Worm (Caenorhabditis elegans): ENCODE results near the gene T14A8.2.
A peak's percentile ranks its signal among the peaks of the same experiment; 100 is the strongest.

T14A8.2 gene

DNA sequence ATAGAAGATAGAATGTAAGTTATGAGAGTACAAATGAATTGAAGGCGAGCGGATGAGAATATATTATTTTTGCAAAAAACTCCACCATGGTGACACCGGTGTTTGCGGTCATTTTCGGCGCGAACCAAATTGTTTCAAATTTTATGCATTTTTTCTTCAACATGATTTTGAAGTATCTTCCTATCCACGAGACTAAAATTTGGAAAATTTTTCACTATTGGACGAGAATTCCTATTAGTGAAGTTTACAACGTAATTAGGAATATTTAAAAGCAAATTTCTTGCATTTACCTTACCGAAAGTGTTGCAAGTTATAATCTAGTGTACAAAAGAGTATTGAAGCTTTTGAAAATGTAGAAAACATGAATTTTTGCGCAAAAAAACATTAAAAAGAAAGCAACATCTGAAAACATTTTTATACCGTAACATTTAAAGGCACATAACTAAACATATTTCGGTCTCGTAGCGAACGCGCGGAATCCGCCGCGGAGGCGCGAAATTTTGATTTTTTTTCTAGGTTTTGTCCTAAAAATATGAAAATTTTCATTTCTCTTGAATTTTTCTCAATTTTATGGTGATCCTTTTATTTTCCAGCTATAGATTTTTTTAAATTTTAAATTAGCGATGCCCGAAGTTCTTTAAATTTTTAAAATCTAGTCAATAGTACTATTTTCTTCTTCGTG lies 25.9 kb downstream of the T14A8.2 start, which contains the start of gene sgo-1:
Gene sgo-1, minus strand, starts transcription at position 51 of the 682 bp plus-strand sequence.
- TF ChIP-seq nhr-28 (tag; optimal IDR thresholded peaks at IDR 0.05): no peak
- TF ChIP-seq elt-3 (tag; optimal IDR thresholded peaks at IDR 0.05): no peak
- TF ChIP-seq ceh-83 (GFP tag; optimal IDR thresholded peaks at IDR 0.05): no peak
- no peak for TF ChIP-seq mls-2 (tag; optimal IDR thresholded peaks at IDR 0.05)
- no peak for TF ChIP-seq ceh-43 (GFP tag; optimal IDR thresholded peaks at IDR 0.05)
- TF ChIP-seq mab-5 (tag; optimal IDR thresholded peaks at IDR 0.05): no peak
- no peak for TF ChIP-seq pha-4 (tag; optimal IDR thresholded peaks at IDR 0.05)
- no peak for TF ChIP-seq sem-2 (GFP tag; optimal IDR thresholded peaks at IDR 0.05)
- no peak for TF ChIP-seq unc-39 (tag; optimal IDR thresholded peaks at IDR 0.05)
- TF ChIP-seq tbx-8 (GFP tag; optimal IDR thresholded peaks at IDR 0.05): no peak
- no peak for TF ChIP-seq zip-8 (tag; optimal IDR thresholded peaks at IDR 0.05)
- no peak for TF ChIP-seq lin-32 (GFP tag; optimal IDR thresholded peaks at IDR 0.05)
- no peak for TF ChIP-seq flh-1 (GFP tag; optimal IDR thresholded peaks at IDR 0.05)
- no peak for TF ChIP-seq ztf-11 (tag; optimal IDR thresholded peaks at IDR 0.05)
- TF ChIP-seq elt-1 (tag; optimal IDR thresholded peaks at IDR 0.05; ENCODE audit: borderline replicate concordance, insufficient read depth): no peak
- no peak for TF ChIP-seq cnd-1 (tag; optimal IDR thresholded peaks at IDR 0.05)
- TF ChIP-seq hlh-1 (tag; optimal IDR thresholded peaks at IDR 0.05): no peak
- no peak for TF ChIP-seq ces-1 (GFP tag; optimal IDR thresholded peaks at IDR 0.05)
- no peak for TF ChIP-seq nhr-2 (tag; optimal IDR thresholded peaks at IDR 0.05)

DNA sequence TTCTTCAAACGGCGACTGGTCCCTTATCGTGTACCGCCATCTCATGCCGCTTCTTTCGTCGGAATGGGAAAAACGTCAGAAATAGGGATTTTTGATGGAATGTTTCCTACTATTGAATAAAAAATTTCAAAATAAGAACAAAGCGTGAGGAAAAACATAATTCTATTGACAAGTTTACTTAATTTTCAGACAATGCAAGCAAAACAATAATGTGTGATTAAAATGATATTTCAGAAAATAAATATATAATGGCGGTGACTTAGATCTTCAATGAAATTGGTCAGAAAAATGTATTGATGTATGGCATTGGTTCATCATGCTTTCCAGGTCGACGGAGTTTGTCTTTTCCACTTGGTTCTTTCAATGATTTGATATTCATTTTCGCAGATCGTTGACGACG lies 27.7 kb downstream of the T14A8.2 start, which contains the start of gene ntp-1:
Gene ntp-1, minus strand, starts transcription at position 101 of the 400 bp plus-strand sequence.
- TF ChIP-seq M03D4.4 (tag; optimal IDR thresholded peaks at IDR 0.05) (no peak), blmp-1 (tag; optimal IDR thresholded peaks at IDR 0.05) (no peak), mls-2 (tag; optimal IDR thresholded peaks at IDR 0.05) (no peak), mep-1 (tag; optimal IDR thresholded peaks at IDR 0.05) (no peak), nhr-2 (tag; optimal IDR thresholded peaks at IDR 0.05) (no peak), ztf-11 (tag; optimal IDR thresholded peaks at IDR 0.05) (no peak), drap-1 (GFP tag; optimal IDR thresholded peaks at IDR 0.05) (no peak), lin-13 (tag; optimal IDR thresholded peaks at IDR 0.05) (no peak), sptf-1 (tag; optimal IDR thresholded peaks at IDR 0.05) (no peak), pha-4 (tag; optimal IDR thresholded peaks at IDR 0.05) (no peak), unc-62 (GFP tag; optimal IDR thresholded peaks at IDR 0.05) (no peak), nhr-12 (tag; optimal IDR thresholded peaks at IDR 0.05) (no peak), nhr-76 (tag; optimal IDR thresholded peaks at IDR 0.05) (no peak), hlh-1 (tag; optimal IDR thresholded peaks at IDR 0.05) (no peak), elt-1 (tag; optimal IDR thresholded peaks at IDR 0.05; ENCODE audit: borderline replicate concordance, insufficient read depth) (no peak), ceh-43 (GFP tag; optimal IDR thresholded peaks at IDR 0.05) (no peak), ces-1 (GFP tag; optimal IDR thresholded peaks at IDR 0.05) (no peak), ceh-83 (GFP tag; optimal IDR thresholded peaks at IDR 0.05) (no peak)

DNA sequence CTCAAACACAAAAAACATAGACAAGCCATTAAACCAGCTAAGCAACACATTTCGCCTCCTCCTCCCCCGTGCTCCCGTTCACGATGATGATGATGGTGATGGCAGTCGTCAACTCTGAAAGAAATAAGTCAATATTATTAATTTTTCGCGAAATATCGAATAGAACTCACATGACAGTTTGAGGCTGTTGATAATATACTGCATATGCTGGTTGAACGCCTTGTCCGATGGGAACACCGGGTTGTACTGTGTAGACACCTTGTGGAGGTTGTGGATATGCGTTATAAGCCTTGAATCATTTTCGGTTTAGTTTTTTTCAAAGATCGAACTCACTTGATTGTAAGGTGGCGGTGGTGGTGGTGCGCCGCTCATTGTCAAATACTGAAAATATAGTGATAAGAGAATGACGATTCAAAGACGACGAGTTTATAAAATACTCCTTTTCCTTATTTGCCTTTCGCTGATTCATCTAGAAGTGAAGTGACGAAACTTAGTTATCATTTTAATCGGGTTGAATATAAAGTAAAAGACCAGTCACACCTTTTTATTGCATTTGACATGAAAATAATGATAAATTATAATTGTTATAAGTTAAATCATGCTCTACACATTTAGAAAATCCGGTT lies 30.5 kb downstream of the T14A8.2 start, which contains the start of gene C33H5.13:
Gene C33H5.13, minus strand, starts transcription at position 443 of the 626 bp plus-strand sequence.
- TF ChIP-seq lin-32 (GFP tag; optimal IDR thresholded peaks at IDR 0.05) (no peak), mab-5 (tag; optimal IDR thresholded peaks at IDR 0.05) (no peak), bed-3 (GFP tag; optimal IDR thresholded peaks at IDR 0.05) (no peak), nhr-76 (tag; optimal IDR thresholded peaks at IDR 0.05) (no peak), snpc-4 (tag; optimal IDR thresholded peaks at IDR 0.05) (no peak), elt-3 (tag; optimal IDR thresholded peaks at IDR 0.05) (no peak), zip-8 (tag; optimal IDR thresholded peaks at IDR 0.05) (no peak), sem-2 (GFP tag; optimal IDR thresholded peaks at IDR 0.05) (no peak), flh-1 (GFP tag; optimal IDR thresholded peaks at IDR 0.05) (no peak), ztf-11 (tag; optimal IDR thresholded peaks at IDR 0.05) (no peak)

DNA sequence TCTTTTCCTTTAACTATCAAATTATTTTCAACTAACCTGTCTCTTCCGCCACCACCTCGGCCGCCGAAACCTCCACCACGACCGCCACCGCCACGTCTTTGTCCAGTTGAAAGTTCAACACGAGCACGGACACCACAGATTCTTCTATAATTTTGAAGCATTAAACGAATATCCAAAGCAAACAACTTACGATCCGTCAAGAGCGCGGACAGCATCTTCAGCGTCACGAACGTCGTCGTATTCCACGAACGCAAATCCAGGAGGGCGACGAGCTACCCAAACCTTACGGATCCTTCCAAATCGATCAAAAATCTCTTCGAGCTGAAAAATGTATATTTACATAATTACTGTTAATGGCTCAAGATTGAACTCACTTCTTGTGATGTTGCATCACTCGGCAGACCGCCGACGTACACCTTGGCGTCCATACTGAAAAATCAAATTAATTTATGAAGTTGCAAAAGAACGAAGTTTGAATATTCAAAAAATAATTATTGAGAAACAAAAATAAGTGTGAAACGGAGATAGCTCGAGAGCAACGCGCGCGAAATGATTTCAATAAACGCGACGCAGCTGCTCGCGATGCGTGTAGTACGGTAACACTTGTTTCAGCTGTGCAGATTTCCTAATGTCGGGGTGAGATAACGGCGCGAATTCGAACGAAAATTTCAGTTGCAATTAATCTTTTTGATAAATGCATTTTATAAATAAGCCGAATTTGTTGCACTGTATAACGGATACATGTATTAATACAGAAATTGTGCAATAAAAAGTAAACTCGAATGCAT lies 31.4 kb downstream of the T14A8.2 start, which contains the start of gene rsp-6:
Gene rsp-6, minus strand, starts transcription at position 429 of the 788 bp plus-strand sequence.
- TF ChIP-seq flh-1 (GFP tag; optimal IDR thresholded peaks at IDR 0.05): no peak
- peak; percentile 85 for TF ChIP-seq lin-13 (tag; optimal IDR thresholded peaks at IDR 0.05)
- no peak for TF ChIP-seq ceh-83 (GFP tag; optimal IDR thresholded peaks at IDR 0.05)
- no peak for TF ChIP-seq snpc-4 (tag; optimal IDR thresholded peaks at IDR 0.05)
- TF ChIP-seq ham-2 (GFP tag; optimal IDR thresholded peaks at IDR 0.05): no peak
- TF ChIP-seq nhr-2 (tag; optimal IDR thresholded peaks at IDR 0.05): no peak
- peak; percentile 56 for TF ChIP-seq unc-120 (tag; optimal IDR thresholded peaks at IDR 0.05; ENCODE audit: poor library complexity, severe bottlenecking)
- TF ChIP-seq M03D4.4 (tag; optimal IDR thresholded peaks at IDR 0.05): no peak
- no peak for TF ChIP-seq bed-3 (GFP tag; optimal IDR thresholded peaks at IDR 0.05)
- no peak for TF ChIP-seq nhr-28 (tag; optimal IDR thresholded peaks at IDR 0.05)
- peak; percentile 6 for TF ChIP-seq sptf-1 (tag; optimal IDR thresholded peaks at IDR 0.05)
- no peak for TF ChIP-seq mls-2 (tag; optimal IDR thresholded peaks at IDR 0.05)
- TF ChIP-seq mep-1 (tag; optimal IDR thresholded peaks at IDR 0.05): peak; percentile 98
- no peak for TF ChIP-seq lin-32 (GFP tag; optimal IDR thresholded peaks at IDR 0.05)
- no peak for TF ChIP-seq ceh-43 (GFP tag; optimal IDR thresholded peaks at IDR 0.05)
- TF ChIP-seq tbx-8 (GFP tag; optimal IDR thresholded peaks at IDR 0.05): no peak
- TF ChIP-seq sem-2 (GFP tag; optimal IDR thresholded peaks at IDR 0.05): no peak
- no peak for TF ChIP-seq zip-8 (tag; optimal IDR thresholded peaks at IDR 0.05)
- TF ChIP-seq elt-3 (tag; optimal IDR thresholded peaks at IDR 0.05): no peak
- TF ChIP-seq elt-1 (tag; optimal IDR thresholded peaks at IDR 0.05; ENCODE audit: borderline replicate concordance, insufficient read depth): peak; percentile 30
- peak; percentile 58 for TF ChIP-seq cnd-1 (tag; optimal IDR thresholded peaks at IDR 0.05)
- no peak for TF ChIP-seq nhr-76 (tag; optimal IDR thresholded peaks at IDR 0.05)
- no peak for TF ChIP-seq mab-5 (tag; optimal IDR thresholded peaks at IDR 0.05)
- peak; percentile 87 for TF ChIP-seq ces-1 (GFP tag; optimal IDR thresholded peaks at IDR 0.05)
- peak; percentile 94 for TF ChIP-seq pha-4 (tag; optimal IDR thresholded peaks at IDR 0.05)
- TF ChIP-seq hlh-1 (tag; optimal IDR thresholded peaks at IDR 0.05): peak; percentile 95
- no peak for TF ChIP-seq blmp-1 (tag; optimal IDR thresholded peaks at IDR 0.05)
- peak; percentile 2 for TF ChIP-seq nhr-12 (tag; optimal IDR thresholded peaks at IDR 0.05)
- peak; percentile 86 for TF ChIP-seq nhr-237 (tag; optimal IDR thresholded peaks at IDR 0.05)
- no peak for TF ChIP-seq ztf-11 (tag; optimal IDR thresholded peaks at IDR 0.05)
- peak; percentile 20 for TF ChIP-seq drap-1 (GFP tag; optimal IDR thresholded peaks at IDR 0.05)
- TF ChIP-seq unc-62 (GFP tag; optimal IDR thresholded peaks at IDR 0.05): peak; percentile 77
